Worm (Caenorhabditis elegans) whole organism, L4/young adult: ENCODE results near the gene ech-6.

Source experiments
- W03F9.2 ChIP-seq: fragments of 150-350 bp; optimal IDR thresholded peaks from 2 replicates; lab custom pipeline; 2014; ENCODE audit warnings: missing biosample characterization, missing genetic modification characterization
- dao-5 ChIP-seq: sonication (generic microtip); optimal IDR thresholded peaks from 2 replicates; lab custom pipeline; 2016; ENCODE audit warnings: missing genotype, missing genetic modification characterization, moderate library complexity, missing compliant biosample characterization
- him-1 ChIP-seq: sonication (generic microtip); optimal IDR thresholded peaks from 2 replicates; lab custom pipeline; 2016; ENCODE audit warnings: missing genotype, missing genetic modification reagents, missing genetic modification characterization, missing compliant biosample characterization

ce11 chrIII:9721991-9722390 lies 30.7 kb downstream of the ech-6 start:
- TF ChIP-seq him-1 (tag; lab: Kevin White, UChicago), result no peak
- TF ChIP-seq dao-5 (tag; lab: Kevin White, UChicago), result no peak
- no peak for TF ChIP-seq W03F9.2 (tag; lab: Kevin White, UChicago)
